Fruit fly (Drosophila melanogaster): ENCODE measurements around the gene CG9536.

CG9536 gene

DNA sequence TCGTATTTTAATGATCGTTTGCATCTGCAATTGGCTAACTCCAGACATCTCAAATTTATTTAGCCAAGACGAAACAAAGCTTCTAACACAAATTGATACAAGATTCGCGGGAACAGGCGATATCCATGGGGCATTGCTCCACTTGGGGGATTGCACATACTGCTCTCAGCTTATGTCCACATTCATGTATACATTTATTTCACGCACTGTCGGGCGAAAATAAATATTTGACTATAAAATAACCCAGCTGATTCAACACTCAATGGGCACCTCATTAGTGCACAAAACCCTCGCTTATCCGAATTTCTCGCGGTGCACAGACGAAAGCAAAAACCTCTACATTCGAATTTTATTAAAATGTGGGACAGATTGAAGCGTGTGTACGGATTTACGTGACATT, 15.3 kb downstream of the CG9536 start (continued):
- TF ChIP-seq CG15479 (GFP tag; optimal IDR thresholded peaks at IDR 0.05) (no peak), Antp (GFP tag; optimal IDR thresholded peaks at IDR 0.05) (no peak), sob (GFP tag; IDR thresholded peaks at IDR 0.05) (0 out of 2 replicates have a peak, but pooled peaks have one; percentile 25), CG2116 (GFP tag; optimal IDR thresholded peaks at IDR 0.05) (no peak), HmgD (GFP tag; optimal IDR thresholded peaks at IDR 0.05) (no peak), p53 (GFP tag; optimal IDR thresholded peaks at IDR 0.05) (no peak), H2.0 (GFP tag; IDR thresholded peaks at IDR 0.05) (no peak), CG17328 (GFP tag; IDR thresholded peaks at IDR 0.05) (0 out of 2 replicates have a peak, but pooled peaks have one; percentile 25), grau (tag; optimal IDR thresholded peaks at IDR 0.05) (peak; percentile 7), repo (GFP tag; optimal IDR thresholded peaks at IDR 0.05) (no peak), CG4360 (GFP tag; IDR thresholded peaks at IDR 0.05) (peak; percentile 40; the same call in 1 of the 2 replicates), HHEX (GFP tag; optimal IDR thresholded peaks at IDR 0.05) (peak; percentile 46), CG2129 (GFP tag; IDR thresholded peaks at IDR 0.05; ENCODE audit: partially characterized antibody) (no peak), mirr (GFP tag; optimal IDR thresholded peaks at IDR 0.05) (no peak), gcm2 (GFP tag; optimal IDR thresholded peaks at IDR 0.05) (no peak), Ravus (GFP tag; IDR thresholded peaks at IDR 0.05) (no peak), CG10274 (GFP tag; optimal IDR thresholded peaks at IDR 0.05) (peak; percentile 16), CG9609 (GFP tag; optimal IDR thresholded peaks at IDR 0.05) (no peak), oc (tag; optimal IDR thresholded peaks at IDR 0.05) (peak; percentile 4), C15 (GFP tag; IDR thresholded peaks at IDR 0.05) (no peak), CG13624 (GFP tag; optimal IDR thresholded peaks at IDR 0.05) (no peak), CG1832 (GFP tag; optimal IDR thresholded peaks at IDR 0.05) (no peak), CG3281 (GFP tag; optimal IDR thresholded peaks at IDR 0.05) (peak; percentile 32), Sin3A (optimal IDR thresholded peaks at IDR 0.05) (no peak), CG4617 (GFP tag; optimal IDR thresholded peaks at IDR 0.05; ENCODE audit: borderline replicate concordance) (no peak), Mes4 (GFP tag; optimal IDR thresholded peaks at IDR 0.05) (no peak), dati (GFP tag; IDR thresholded peaks at IDR 0.05) (no peak), lola (GFP tag; optimal IDR thresholded peaks at IDR 0.05) (peak in 1 of 3 experiments; percentile 5), fu2 (GFP tag; optimal IDR thresholded peaks at IDR 0.05) (no peak), aop (GFP tag; IDR thresholded peaks at IDR 0.05) (no peak), ara (GFP tag; IDR thresholded peaks at IDR 0.05) (0 out of 2 replicates have a peak, but pooled peaks have one; percentile 4), CG6272 (GFP tag; IDR thresholded peaks at IDR 0.05) (no peak), Optix (GFP tag; IDR thresholded peaks at IDR 0.05) (no peak), CG18619 (GFP tag; optimal IDR thresholded peaks at IDR 0.05) (no peak), CG10267 (tag; optimal IDR thresholded peaks at IDR 0.05) (no peak), maf-S (GFP tag; optimal IDR thresholded peaks at IDR 0.05) (no peak), chif (GFP tag; optimal IDR thresholded peaks at IDR 0.05) (peak in 1 of 2 experiments; percentile 34), Dref (GFP tag; IDR thresholded peaks at IDR 0.05) (no peak), CG12659 (GFP tag; optimal IDR thresholded peaks at IDR 0.05) (peak; percentile 18), YL-1 (GFP tag; optimal IDR thresholded peaks at IDR 0.05) (no peak), CG4404 (GFP tag; IDR thresholded peaks at IDR 0.05) (no peak), CG8359 (GFP tag; optimal IDR thresholded peaks at IDR 0.05; ENCODE audit: borderline replicate concordance) (no peak), Doc3 (GFP tag; IDR thresholded peaks at IDR 0.05; ENCODE audit: partially characterized antibody) (no peak), stwl (tag; optimal IDR thresholded peaks at IDR 0.05) (no peak), CG9932 (GFP tag; IDR thresholded peaks at IDR 0.05) (no peak), CG17568 (GFP tag; optimal IDR thresholded peaks at IDR 0.05) (peak; percentile 54), Spps (tag; optimal IDR thresholded peaks at IDR 0.05) (peak; percentile 27), CG12391 (tag; optimal IDR thresholded peaks at IDR 0.05) (no peak), ATbp (GFP tag; optimal IDR thresholded peaks at IDR 0.05) (peak; percentile 77), E2f1 (GFP tag; IDR thresholded peaks at IDR 0.05) (no peak), CG11247 (GFP tag; IDR thresholded peaks at IDR 0.05) (no peak), Atf3 (GFP tag; optimal IDR thresholded peaks at IDR 0.05) (no peak)
